Worm (Caenorhabditis elegans): ENCODE data around the gene acds-10.
"Not testable (repeated sequence)": the region's sequence is repeated elsewhere in the genome, so short reads cannot be mapped to it uniquely, and the experiment has no call there.

acds-10 gene

ce11 chrV:5739438-5739837 is 8.2 kb upstream of the acds-10 start:
- TF ChIP-seq F13C5.2 (tag; optimal IDR thresholded peaks at IDR 0.05) (no peak), B0310.2 (tag; optimal IDR thresholded peaks at IDR 0.05) (no peak), hnd-1 (tag; optimal IDR thresholded peaks at IDR 0.05) (no peak), tbx-11 (GFP tag; IDR thresholded peaks at IDR 0.05) (no peak), ama-1 (optimal IDR thresholded peaks at IDR 0.05) (no peak), aly-1 (tag; optimal IDR thresholded peaks at IDR 0.05) (no peak)

DNA sequence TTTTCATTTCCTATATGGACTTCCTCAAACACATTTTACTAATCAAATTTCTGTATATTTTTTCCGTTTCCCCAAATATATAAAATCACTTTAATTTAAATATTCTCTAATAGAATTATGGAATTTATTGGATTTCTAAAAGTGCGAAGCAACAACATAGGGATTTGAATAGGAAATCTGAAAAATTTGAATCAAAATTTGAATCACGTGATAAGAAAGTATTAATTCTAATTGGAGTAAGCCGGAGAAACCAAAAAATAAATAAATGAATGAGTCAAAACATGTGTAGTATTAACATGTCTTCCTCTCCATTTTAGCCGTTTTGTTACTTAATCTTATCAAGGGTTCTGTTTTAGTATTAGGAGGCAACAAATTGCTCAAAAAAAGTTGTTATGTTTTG is 6.4 kb upstream of the acds-10 start:
- no peak for TF ChIP-seq ama-1 (optimal IDR thresholded peaks at IDR 0.05)
- no peak for TF ChIP-seq flt-1 (GFP tag; IDR thresholded peaks at IDR 0.05)
- no peak for TF ChIP-seq ets-7 (tag; optimal IDR thresholded peaks at IDR 0.05)
- TF ChIP-seq pes-1 (GFP tag; IDR thresholded peaks at IDR 0.05): no peak
- TF ChIP-seq B0310.2 (tag; optimal IDR thresholded peaks at IDR 0.05): no peak
- no peak for TF ChIP-seq hnd-1 (tag; optimal IDR thresholded peaks at IDR 0.05)
- TF ChIP-seq aly-1 (tag; optimal IDR thresholded peaks at IDR 0.05): no peak
- no peak for TF ChIP-seq hmbx-1 (tag; optimal IDR thresholded peaks at IDR 0.05)
- no peak for TF ChIP-seq tbx-37 (GFP tag; conservative IDR thresholded peaks at IDR 0.05)
- no peak for TF ChIP-seq ceh-36 (tag; optimal IDR thresholded peaks at IDR 0.05)
- no peak for TF ChIP-seq ceh-13 (GFP tag; optimal IDR thresholded peaks at IDR 0.05)
- TF ChIP-seq sea-1 (GFP tag; conservative IDR thresholded peaks at IDR 0.05): no peak
- no peak for TF ChIP-seq F13C5.2 (tag; optimal IDR thresholded peaks at IDR 0.05)

DNA sequence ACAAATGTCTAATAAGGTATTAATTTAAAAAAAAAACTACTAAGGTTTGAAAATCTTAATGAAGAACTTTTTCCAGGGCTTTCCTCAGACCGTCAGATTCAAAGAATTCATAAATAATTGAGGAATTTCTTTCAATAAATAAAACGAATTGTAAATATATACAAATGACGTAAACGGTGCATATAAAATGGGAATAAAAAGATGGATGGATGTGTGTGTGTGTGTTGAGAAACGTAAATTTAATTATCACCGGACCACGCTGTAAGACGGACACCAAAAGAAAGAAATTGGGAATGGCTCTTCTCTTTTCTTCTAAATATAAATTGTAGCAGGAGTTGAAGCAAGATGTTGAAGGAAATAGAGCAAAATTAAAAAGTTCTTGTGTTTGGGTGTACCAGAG is 1.4 kb upstream of the acds-10 start:
- no peak for TF ChIP-seq hmbx-1 (tag; optimal IDR thresholded peaks at IDR 0.05)
- TF ChIP-seq aly-1 (tag; optimal IDR thresholded peaks at IDR 0.05): no peak
- TF ChIP-seq ama-1 (optimal IDR thresholded peaks at IDR 0.05): no peak

DNA sequence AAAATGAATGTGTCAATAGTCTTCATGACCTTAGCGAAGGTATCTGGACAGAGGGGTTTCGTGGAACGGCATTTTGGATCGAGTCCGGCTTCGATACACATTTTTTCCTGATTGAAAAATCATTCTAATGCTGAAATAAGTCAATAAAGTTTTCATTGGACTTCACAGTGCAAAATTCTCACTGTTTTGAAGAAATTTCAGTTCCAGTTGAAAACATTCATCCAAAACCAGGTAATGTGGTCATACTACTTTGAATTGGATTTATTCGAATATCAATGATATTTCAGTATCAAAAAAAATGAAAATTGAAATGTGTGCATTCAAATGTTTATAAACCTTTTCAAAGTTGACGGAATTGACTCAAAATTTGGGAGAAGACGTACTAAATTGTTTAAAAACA is 5.8 kb downstream of the acds-10 start, which contains the start of gene pgph-1:
pgph-1 (minus strand) TSS at position 101 of the 400 bp plus-strand sequence.
- TF ChIP-seq hmg-4 (GFP tag; optimal IDR thresholded peaks at IDR 0.05): no peak
- no peak for TF ChIP-seq tbx-37 (GFP tag; conservative IDR thresholded peaks at IDR 0.05)
- no peak for TF ChIP-seq tra-4 (tag; optimal IDR thresholded peaks at IDR 0.05)
- no peak for TF ChIP-seq ama-1 (optimal IDR thresholded peaks at IDR 0.05)
- no peak for TF ChIP-seq sea-1 (GFP tag; conservative IDR thresholded peaks at IDR 0.05)
- TF ChIP-seq tbx-11 (GFP tag; IDR thresholded peaks at IDR 0.05): no peak
- no peak for TF ChIP-seq B0310.2 (tag; optimal IDR thresholded peaks at IDR 0.05)
- no peak for TF ChIP-seq ceh-13 (GFP tag; optimal IDR thresholded peaks at IDR 0.05)
- no peak for TF ChIP-seq hnd-1 (tag; optimal IDR thresholded peaks at IDR 0.05)
- TF ChIP-seq hmbx-1 (tag; optimal IDR thresholded peaks at IDR 0.05): no peak
- TF ChIP-seq scrt-1 (GFP tag; IDR thresholded peaks at IDR 0.05): no peak
- TF ChIP-seq ceh-36 (tag; optimal IDR thresholded peaks at IDR 0.05): no peak

DNA sequence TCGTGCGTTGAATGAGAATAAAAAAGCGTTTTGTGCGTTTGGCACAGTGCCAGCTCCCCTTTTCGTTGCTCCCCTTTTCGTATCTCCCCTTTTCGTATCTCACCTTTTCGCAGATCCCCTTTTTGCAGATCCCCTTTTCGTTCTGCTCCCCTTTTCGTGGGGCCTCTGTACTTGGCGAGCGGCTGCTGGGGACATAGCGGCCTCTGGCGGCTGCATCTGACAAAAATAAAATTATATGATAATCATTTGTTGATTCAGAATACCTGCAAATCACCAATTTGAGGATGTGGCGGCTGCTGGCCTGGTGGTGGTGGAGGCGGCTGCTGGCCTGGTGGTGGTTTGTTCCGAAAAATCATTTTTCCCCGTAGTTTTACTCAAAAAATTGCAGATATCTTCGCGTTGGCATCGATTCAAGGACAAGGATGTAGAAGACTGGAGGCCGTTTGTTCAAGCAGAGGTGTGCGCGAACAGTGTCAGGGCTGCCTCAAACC is 7.6 kb downstream of the acds-10 start, which contains the start of gene K09H11.11:
K09H11.11 (minus strand) TSS at position 51 of the 491 bp plus-strand sequence.
- not testable (repeated sequence) for TF ChIP-seq tbx-37 (GFP tag; conservative IDR thresholded peaks at IDR 0.05); ceh-36 (tag; optimal IDR thresholded peaks at IDR 0.05); scrt-1 (GFP tag; IDR thresholded peaks at IDR 0.05)

DNA sequence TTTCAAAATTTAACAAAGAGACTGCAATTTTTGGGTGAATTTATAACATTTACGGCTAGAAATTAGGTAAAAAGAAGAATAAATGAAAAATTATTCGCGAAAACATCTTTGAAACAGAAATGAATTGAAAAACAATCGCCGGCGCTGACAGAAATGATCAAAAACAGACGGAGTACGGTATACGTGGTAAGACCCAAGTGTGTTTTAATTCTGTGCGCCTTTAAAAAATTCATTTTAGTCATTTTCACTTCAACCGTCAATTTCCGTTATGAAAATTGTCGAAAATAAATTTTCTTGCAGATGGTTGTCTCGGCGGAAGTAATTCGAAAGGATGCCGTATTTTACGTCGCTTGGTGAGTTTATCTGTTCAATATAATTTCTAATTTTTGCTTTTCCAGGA is 8.6 kb downstream of the acds-10 start, which contains the start of gene C53A3.3:
C53A3.3 (plus strand) TSS at position 301 of the 400 bp plus-strand sequence.
- TF ChIP-seq aly-1 (tag; optimal IDR thresholded peaks at IDR 0.05) (no peak), ama-1 (optimal IDR thresholded peaks at IDR 0.05) (no peak), ceh-36 (tag; optimal IDR thresholded peaks at IDR 0.05) (no peak), ets-7 (tag; optimal IDR thresholded peaks at IDR 0.05) (no peak), B0310.2 (tag; optimal IDR thresholded peaks at IDR 0.05) (no peak), ceh-13 (GFP tag; optimal IDR thresholded peaks at IDR 0.05) (no peak), hnd-1 (tag; optimal IDR thresholded peaks at IDR 0.05) (no peak), hmbx-1 (tag; optimal IDR thresholded peaks at IDR 0.05) (no peak), sea-1 (GFP tag; conservative IDR thresholded peaks at IDR 0.05) (no peak), pes-1 (GFP tag; IDR thresholded peaks at IDR 0.05) (no peak), F13C5.2 (tag; optimal IDR thresholded peaks at IDR 0.05) (no peak), flt-1 (GFP tag; IDR thresholded peaks at IDR 0.05) (no peak), tbx-11 (GFP tag; IDR thresholded peaks at IDR 0.05) (no peak), tra-4 (tag; optimal IDR thresholded peaks at IDR 0.05) (no peak), hmg-4 (GFP tag; optimal IDR thresholded peaks at IDR 0.05) (no peak), tbx-37 (GFP tag; conservative IDR thresholded peaks at IDR 0.05) (no peak), scrt-1 (GFP tag; IDR thresholded peaks at IDR 0.05) (no peak)

ce11 chrV:5758780-5759179 is 11.2 kb downstream of the acds-10 start, which contains the start of gene C53A3.4:
Gene C53A3.4, minus strand, starts transcription at chrV:5758880.
- TF ChIP-seq tbx-37 (GFP tag; conservative IDR thresholded peaks at IDR 0.05) (no peak), B0310.2 (tag; optimal IDR thresholded peaks at IDR 0.05) (no peak), hmbx-1 (tag; optimal IDR thresholded peaks at IDR 0.05) (no peak), scrt-1 (GFP tag; IDR thresholded peaks at IDR 0.05) (no peak), ceh-36 (tag; optimal IDR thresholded peaks at IDR 0.05) (no peak), F13C5.2 (tag; optimal IDR thresholded peaks at IDR 0.05) (no peak), aly-1 (tag; optimal IDR thresholded peaks at IDR 0.05) (no peak), ets-7 (tag; optimal IDR thresholded peaks at IDR 0.05) (no peak), flt-1 (GFP tag; IDR thresholded peaks at IDR 0.05) (no peak), sea-1 (GFP tag; conservative IDR thresholded peaks at IDR 0.05) (no peak), hmg-4 (GFP tag; optimal IDR thresholded peaks at IDR 0.05) (no peak), pes-1 (GFP tag; IDR thresholded peaks at IDR 0.05) (no peak), tbx-11 (GFP tag; IDR thresholded peaks at IDR 0.05) (no peak), tra-4 (tag; optimal IDR thresholded peaks at IDR 0.05) (no peak), ceh-13 (GFP tag; optimal IDR thresholded peaks at IDR 0.05) (no peak), ama-1 (optimal IDR thresholded peaks at IDR 0.05) (no peak)

DNA sequence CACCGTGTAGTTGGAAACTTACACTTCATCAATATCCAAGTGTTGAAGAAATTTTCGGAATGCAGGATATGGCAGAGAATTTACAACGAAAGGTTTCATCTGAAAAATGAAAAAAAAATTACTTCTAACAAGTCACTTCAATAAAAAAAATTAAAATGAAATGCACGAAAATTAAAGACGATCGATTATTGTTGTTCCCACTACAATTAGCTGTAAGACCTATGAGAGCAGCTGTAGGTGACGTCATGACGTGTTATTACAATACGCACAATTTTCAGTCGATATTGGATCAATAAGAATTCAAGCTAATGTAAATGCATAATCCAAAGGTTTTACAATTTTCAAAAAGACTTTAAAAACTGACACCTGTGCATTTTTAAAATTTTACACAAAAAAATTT is 12.5 kb downstream of the acds-10 start, which contains the start of gene C53A3.1:
C53A3.1 (minus strand) TSS at position 101 of the 400 bp plus-strand sequence.
- TF ChIP-seq sea-1 (GFP tag; conservative IDR thresholded peaks at IDR 0.05): no peak
- no peak for TF ChIP-seq scrt-1 (GFP tag; IDR thresholded peaks at IDR 0.05)
- no peak for TF ChIP-seq tra-4 (tag; optimal IDR thresholded peaks at IDR 0.05)
- no peak for TF ChIP-seq hmbx-1 (tag; optimal IDR thresholded peaks at IDR 0.05)
- no peak for TF ChIP-seq flt-1 (GFP tag; IDR thresholded peaks at IDR 0.05)
- no peak for TF ChIP-seq aly-1 (tag; optimal IDR thresholded peaks at IDR 0.05)
- no peak for TF ChIP-seq ceh-36 (tag; optimal IDR thresholded peaks at IDR 0.05)
- no peak for TF ChIP-seq F13C5.2 (tag; optimal IDR thresholded peaks at IDR 0.05)
- no peak for TF ChIP-seq tbx-11 (GFP tag; IDR thresholded peaks at IDR 0.05)
- TF ChIP-seq pes-1 (GFP tag; IDR thresholded peaks at IDR 0.05): no peak
- TF ChIP-seq B0310.2 (tag; optimal IDR thresholded peaks at IDR 0.05): no peak
- TF ChIP-seq hnd-1 (tag; optimal IDR thresholded peaks at IDR 0.05): no peak
- TF ChIP-seq hmg-4 (GFP tag; optimal IDR thresholded peaks at IDR 0.05): no peak

Measured in whole organism, early embryonic.